Fruit fly (Drosophila melanogaster) whole organism, embryonic: ENCODE data around the gene AP-1-2beta.

Experiments
- CG1024 ChIP-seq: fragments of 200-800 bp; sonication (Bioruptor generic); IDR thresholded peaks from 2 replicates; pipeline ENCODE4 v1.3.6; 2022; ENCODE audit warnings: missing biosample characterization, missing genetic modification characterization
- CG10267 ChIP-seq: fragments of 200-800 bp; sonication (Bioruptor generic); optimal IDR thresholded peaks from 2 replicates; lab custom pipeline; 2018; ENCODE audit warnings: missing biosample characterization, mild to moderate bottlenecking, missing genetic modification characterization, moderate library complexity
- CG11456 ChIP-seq: fragments of 200-800 bp; sonication (Bioruptor generic); IDR thresholded peaks from 3 replicates; pipeline ENCODE4 v1.3.6; 2022; ENCODE audit warnings: missing biosample characterization, missing genetic modification characterization
- CG14860 ChIP-seq: fragments of 200-800 bp; sonication (Bioruptor generic); IDR thresholded peaks from 3 replicates; pipeline ENCODE4 v1.3.6; 2022; ENCODE audit warnings: missing biosample characterization, missing genetic modification characterization; ENCODE audit not compliant: partially characterized antibody
- CG15601 ChIP-seq: fragments of 200-800 bp; sonication (Bioruptor generic); optimal IDR thresholded peaks from 3 replicates; lab custom pipeline; 2019; ENCODE audit warnings: missing biosample characterization, mild to moderate bottlenecking, missing genetic modification characterization, moderate library complexity
- CG15696 ChIP-seq: fragments of 200-800 bp; sonication (Bioruptor generic); optimal IDR thresholded peaks from 2 replicates; lab custom pipeline; 2019; ENCODE audit warnings: missing biosample characterization, mild to moderate bottlenecking, missing genetic modification characterization, moderate library complexity
- CG16815 ChIP-seq: fragments of 200-800 bp; sonication (Bioruptor generic); optimal IDR thresholded peaks from 3 replicates; lab custom pipeline; 2017; ENCODE audit warnings: missing biosample characterization, mild to moderate bottlenecking, missing genetic modification characterization
- CG3163 ChIP-seq: fragments of 200-800 bp; sonication (Bioruptor generic); optimal IDR thresholded peaks from 3 replicates; lab custom pipeline; 2016; ENCODE audit warnings: missing biosample characterization, missing genetic modification characterization
- CG34422 ChIP-seq: fragments of 200-800 bp; sonication (Bioruptor generic); IDR thresholded peaks from 3 replicates; pipeline ENCODE4 v1.3.6; 2022; ENCODE audit warnings: missing biosample characterization, missing genetic modification characterization
- CG6765 ChIP-seq: fragments of 200-800 bp; sonication (Bioruptor generic); optimal IDR thresholded peaks from 3 replicates; lab custom pipeline; 2017; ENCODE audit warnings: missing biosample characterization, mild to moderate bottlenecking, missing genetic modification characterization
- CG7963 ChIP-seq: fragments of 200-800 bp; sonication (Bioruptor generic); IDR thresholded peaks from 3 replicates; pipeline ENCODE4 v1.3.6; 2022; ENCODE audit warnings: missing biosample characterization, missing genetic modification characterization; ENCODE audit not compliant: partially characterized antibody
- CG9727 ChIP-seq: fragments of 200-800 bp; sonication (Bioruptor generic); optimal IDR thresholded peaks from 3 replicates; lab custom pipeline; 2017; ENCODE audit warnings: missing biosample characterization, mild to moderate bottlenecking, missing genetic modification characterization
- CG9797 ChIP-seq: fragments of 200-800 bp; sonication (Bioruptor generic); optimal IDR thresholded peaks from 3 replicates; lab custom pipeline; 2018; ENCODE audit warnings: missing biosample characterization, mild to moderate bottlenecking, missing genetic modification characterization
- Camta ChIP-seq: fragments of 200-800 bp; sonication (Bioruptor generic); optimal IDR thresholded peaks from 2 replicates; lab custom pipeline; 2016; ENCODE audit warnings: missing biosample characterization, missing genetic modification characterization
- CoRest ChIP-seq: fragments of 200-800 bp; sonication (Bioruptor generic); optimal IDR thresholded peaks from 3 replicates; lab custom pipeline; 2018; ENCODE audit warnings: missing biosample characterization, mild to moderate bottlenecking, missing genetic modification characterization, moderate library complexity
- Dref ChIP-seq: fragments of 200-800 bp; sonication (Bioruptor generic); IDR thresholded peaks from 2 replicates; pipeline ENCODE4 v1.3.6; 2022; ENCODE audit warnings: missing biosample characterization, missing genetic modification characterization
- ERR ChIP-seq: fragments of 200-800 bp; sonication (Bioruptor generic); optimal IDR thresholded peaks from 2 replicates; lab custom pipeline; 2016; ENCODE audit warnings: missing biosample characterization, missing genetic modification characterization
- Elba2 ChIP-seq: fragments of 200-800 bp; sonication (Bioruptor generic); optimal IDR thresholded peaks from 3 replicates; lab custom pipeline; 2016; ENCODE audit warnings: missing biosample characterization, missing genetic modification characterization
- Ets65A ChIP-seq: fragments of 200-800 bp; sonication (Bioruptor generic); peaks from one replicate; lab custom pipeline; 2016; ENCODE audit warnings: missing biosample characterization, missing genetic modification characterization
- Fer3 ChIP-seq: fragments of 200-800 bp; sonication (Bioruptor generic); optimal IDR thresholded peaks from 2 replicates; lab custom pipeline; 2018; ENCODE audit warnings: missing biosample characterization, mild to moderate bottlenecking, missing genetic modification characterization, moderate library complexity
- HHEX ChIP-seq: fragments of 200-800 bp; sonication (Bioruptor generic); optimal IDR thresholded peaks from 3 replicates; lab custom pipeline; 2017; ENCODE audit warnings: missing biosample characterization, mild to moderate bottlenecking, missing genetic modification characterization, missing genetic modification reagents
- HLH4C ChIP-seq: fragments of 200-800 bp; sonication (Bioruptor generic); IDR thresholded peaks from 3 replicates; pipeline ENCODE4 v1.3.6; 2022; ENCODE audit warnings: missing biosample characterization, missing genetic modification characterization; ENCODE audit not compliant: partially characterized antibody
- MBD-R2 ChIP-seq: fragments of 200-800 bp; sonication (Bioruptor generic); IDR thresholded peaks from 2 replicates; pipeline ENCODE4 v1.3.6; 2022; ENCODE audit warnings: missing biosample characterization, missing genetic modification characterization
- Oli ChIP-seq: fragments of 200-800 bp; sonication (Bioruptor generic); optimal IDR thresholded peaks from 2 replicates; lab custom pipeline; 2018; ENCODE audit warnings: missing biosample characterization, mild to moderate bottlenecking, missing genetic modification characterization, moderate library complexity
- Pdp1 ChIP-seq, 2 experiments: fragments of 200-800 bp; sonication (Bioruptor generic); optimal IDR thresholded peaks; 3 replicates each; lab custom pipeline; 2016; ENCODE audit warnings: missing biosample characterization in 2 of 2, missing genetic modification characterization in 2 of 2, mild to moderate bottlenecking in 1 of 2, moderate library complexity in 1 of 2
- Poxn ChIP-seq: fragments of 200-800 bp; sonication (Bioruptor generic); IDR thresholded peaks from 2 replicates; pipeline ENCODE4 v1.3.6; 2022; ENCODE audit warnings: missing biosample characterization, missing genetic modification characterization
- bowl ChIP-seq: fragments of 200-800 bp; sonication (Bioruptor generic); IDR thresholded peaks from 2 replicates; pipeline ENCODE4 v1.3.6; 2022; ENCODE audit warnings: missing biosample characterization, missing genetic modification characterization
- br ChIP-seq: fragments of >200 bp; optimal IDR thresholded peaks from 2 replicates; lab custom pipeline; 2017
- chm ChIP-seq: fragments of 200-800 bp; sonication (Bioruptor generic); IDR thresholded peaks from 2 replicates; pipeline ENCODE4 v1.3.6; 2022; ENCODE audit warnings: missing biosample characterization, missing genetic modification characterization
- dimm ChIP-seq: fragments of 200-800 bp; sonication (Bioruptor generic); IDR thresholded peaks from 2 replicates; pipeline ENCODE4 v1.3.6; 2022; ENCODE audit warnings: missing biosample characterization, missing genetic modification characterization
- disco-r ChIP-seq: fragments of 200-800 bp; sonication (Bioruptor generic); optimal IDR thresholded peaks from 2 replicates; lab custom pipeline; 2016; ENCODE audit warnings: missing biosample characterization, missing genetic modification characterization
- eve ChIP-seq, 2 experiments: fragments of >200 bp; optimal IDR thresholded peaks; 2 replicates each; lab custom pipeline; 2017; ENCODE audit warnings: missing biosample characterization in 2 of 2, missing genetic modification characterization in 2 of 2
- ewg ChIP-seq: fragments of 200-800 bp; sonication (Bioruptor generic); optimal IDR thresholded peaks from 3 replicates; lab custom pipeline; 2017; ENCODE audit warnings: mild to moderate bottlenecking, missing biosample characterization, missing genetic modification reagents, missing genetic modification characterization
- gro ChIP-seq: fragments of 200-800 bp; sonication (Bioruptor generic); optimal IDR thresholded peaks from 2 replicates; lab custom pipeline; 2016; ENCODE audit warnings: missing biosample characterization, missing genetic modification characterization
- hb ChIP-seq: fragments of 200-800 bp; sonication (Bioruptor generic); IDR thresholded peaks from 3 replicates; pipeline ENCODE4 v1.3.6; 2022; ENCODE audit warnings: missing biosample characterization, missing genetic modification characterization; ENCODE audit not compliant: partially characterized antibody
- hkb ChIP-seq, 2 experiments: fragments of 200-800 bp in 1 of 2; fragments of >200 bp in 1 of 2; sonication (Bioruptor generic) in 1 of 2; IDR thresholded peaks in 1 of 2; optimal IDR thresholded peaks in 1 of 2; 2 replicates each; pipeline versions ENCODE4 v1.3.6 to Lab custom; 2017 to 2022; ENCODE audit warnings: missing biosample characterization in 1 of 2, missing genetic modification characterization in 1 of 2
- lola ChIP-seq, 3 experiments: fragments of >200 bp in 2 of 3; fragments of 200-800 bp in 1 of 3; sonication (Bioruptor generic) in 1 of 3; optimal IDR thresholded peaks; 2 replicates each; lab custom pipeline; 2017 to 2019; ENCODE audit warnings: missing biosample characterization in 3 of 3, missing genetic modification characterization in 3 of 3, mild to moderate bottlenecking in 1 of 3, moderate library complexity in 1 of 3
- onecut ChIP-seq: fragments of 200-800 bp; sonication (Bioruptor generic); IDR thresholded peaks from 2 replicates; pipeline ENCODE4 v1.3.6; 2022; ENCODE audit warnings: missing biosample characterization, missing genetic modification characterization
- pzg ChIP-seq: fragments of 200-800 bp; sonication (Bioruptor generic); optimal IDR thresholded peaks from 3 replicates; lab custom pipeline; 2018; ENCODE audit warnings: missing biosample characterization, mild to moderate bottlenecking, missing genetic modification characterization, moderate library complexity
- run ChIP-seq: fragments of 200-800 bp; sonication (Bioruptor generic); optimal IDR thresholded peaks from 3 replicates; lab custom pipeline; 2018; ENCODE audit warnings: missing biosample characterization, mild to moderate bottlenecking, missing genetic modification characterization
- seq ChIP-seq: fragments of 200-800 bp; sonication (Bioruptor generic); IDR thresholded peaks from 2 replicates; pipeline ENCODE4 v1.3.6; 2022; ENCODE audit warnings: missing biosample characterization, missing genetic modification characterization
- slp2 ChIP-seq: fragments of 200-800 bp; sonication (Bioruptor generic); optimal IDR thresholded peaks from 2 replicates; lab custom pipeline; 2016; ENCODE audit warnings: missing biosample characterization, missing genetic modification characterization
- tin ChIP-seq: fragments of 200-800 bp; sonication (Bioruptor generic); optimal IDR thresholded peaks from 3 replicates; lab custom pipeline; 2016; ENCODE audit warnings: missing biosample characterization, missing genetic modification characterization
- tio ChIP-seq: fragments of 200-800 bp; sonication (Bioruptor generic); optimal IDR thresholded peaks from 2 replicates; lab custom pipeline; 2017; ENCODE audit warnings: missing biosample characterization, missing genetic modification characterization, inconsistent platforms
- vfl ChIP-seq: fragments of 200-800 bp; sonication (Bioruptor generic); optimal IDR thresholded peaks from 2 replicates; lab custom pipeline; 2016; ENCODE audit warnings: missing biosample characterization, missing genetic modification characterization
- vvl ChIP-seq: fragments of 200-800 bp; sonication (Bioruptor generic); IDR thresholded peaks from 2 replicates; pipeline ENCODE4 v1.3.6; 2022; ENCODE audit warnings: missing biosample characterization, missing genetic modification characterization
- zen2 ChIP-seq: fragments of 200-800 bp; sonication (Bioruptor generic); IDR thresholded peaks from 3 replicates; pipeline ENCODE4 v1.3.6; 2022; ENCODE audit warnings: missing biosample characterization, missing genetic modification characterization; ENCODE audit not compliant: partially characterized antibody

The AP-1-2beta gene

dm6 chrX:19730844-19731243 lies at the start of gene AP-1-2beta (continued):
- peak; percentile 40; the same call in 1 of the 3 replicates for TF ChIP-seq CG14860 (GFP tag; lab: Robert Waterston, UW)
- TF ChIP-seq lola (GFP tag; optimal IDR thresholded peaks at IDR 0.05; lab: Kevin White, UChicago), result no peak
- TF ChIP-seq pzg (GFP tag; lab: Kevin White, UChicago), result peak; percentile 55
- no peak for TF ChIP-seq CG15601 (tag; lab: Kevin White, UChicago)
- TF ChIP-seq onecut (GFP tag; lab: Robert Waterston, UW), result no peak
- TF ChIP-seq CG10267 (tag; lab: Kevin White, UChicago), result peak; percentile 9

- no peak for TF ChIP-seq Ets65A (GFP tag; lab: Kevin White, UChicago)
- peak; percentile 86 for TF ChIP-seq Dref (GFP tag; lab: Robert Waterston, UW)
- no peak for TF ChIP-seq tin (GFP tag; lab: Kevin White, UChicago)
- no peak for TF ChIP-seq HHEX (GFP tag; lab: Kevin White, UChicago)
- TF ChIP-seq MBD-R2 (GFP tag; lab: Robert Waterston, UW), result peak; percentile 24; the same call in 1 of the 2 replicates
- TF ChIP-seq run (tag; lab: Kevin White, UChicago), result no peak
- TF ChIP-seq vfl (GFP tag; lab: Kevin White, UChicago), result no peak
- TF ChIP-seq CG7963, result peak; percentile 85
- no peak for TF ChIP-seq bowl (GFP tag; lab: Robert Waterston, UW)
- peak; percentile 93 for TF ChIP-seq hb (GFP tag; lab: Robert Waterston, UW)
- peak; percentile 1 for TF ChIP-seq CoRest (tag; lab: Kevin White, UChicago)
- peak; percentile 68 for TF ChIP-seq zen2 (GFP tag; lab: Robert Waterston, UW)
- TF ChIP-seq Poxn (GFP tag; lab: Robert Waterston, UW), result no peak
- no peak for TF ChIP-seq ERR (GFP tag; lab: Kevin White, UChicago)
- TF ChIP-seq ewg (GFP tag; lab: Kevin White, UChicago), result peak; percentile 27
- TF ChIP-seq disco-r (GFP tag; lab: Kevin White, UChicago), result no peak
- TF ChIP-seq Pdp1 (GFP tag; optimal IDR thresholded peaks at IDR 0.05; lab: Kevin White, UChicago), result peak in 1 of 2 experiments; percentile 36
- no peak for TF ChIP-seq Fer3
- TF ChIP-seq CG15696 (tag; lab: Kevin White, UChicago), result no peak
- no peak for TF ChIP-seq dimm
- TF ChIP-seq chm (GFP tag; lab: Robert Waterston, UW), result peak; percentile 24; the same call in 1 of the 2 replicates
- no peak for TF ChIP-seq gro (GFP tag; lab: Kevin White, UChicago)
- no peak; the same call in 1 of the 2 replicates for TF ChIP-seq vvl (GFP tag; lab: Robert Waterston, UW)
- TF ChIP-seq CG1024, result no peak
- TF ChIP-seq CG3163 (GFP tag; lab: Kevin White, UChicago), result peak; percentile 60
- TF ChIP-seq tio (GFP tag; lab: Kevin White, UChicago), result no peak
- TF ChIP-seq HLH4C (GFP tag; lab: Robert Waterston, UW), result peak; percentile 96
- TF ChIP-seq Oli (tag; lab: Kevin White, UChicago), result no peak
- TF ChIP-seq seq, result no peak
- peak; percentile 4 for TF ChIP-seq Camta (GFP tag; lab: Kevin White, UChicago)
- TF ChIP-seq CG9797, result peak; percentile 98
- peak; percentile 22 for TF ChIP-seq CG9727 (GFP tag; lab: Kevin White, UChicago)
- TF ChIP-seq slp2 (GFP tag; lab: Kevin White, UChicago), result no peak
- TF ChIP-seq eve (GFP tag; optimal IDR thresholded peaks at IDR 0.05; lab: Kevin White, UChicago), result no peak
- no peak for TF ChIP-seq CG11456 (GFP tag; lab: Robert Waterston, UW)
- TF ChIP-seq CG6765 (GFP tag; lab: Kevin White, UChicago), result no peak
- TF ChIP-seq CG34422, result no peak
- TF ChIP-seq br, result no peak
- peak; percentile 63 for TF ChIP-seq hkb (optimal IDR thresholded peaks at IDR 0.05; lab: Kevin White, UChicago)
- 0 out of 2 replicates have a peak, but pooled peaks have one; percentile 22 for TF ChIP-seq hkb (GFP tag; IDR thresholded peaks at IDR 0.05; lab: Robert Waterston, UW)
- TF ChIP-seq CG16815, result no peak
- TF ChIP-seq Elba2, result no peak
Measured at dm6 chrX:19683040-19683875, 47.5 kb upstream of the AP-1-2beta start, which contains the start of the genes dome and Ubqn. Gene dome, minus strand, starts transcription at chrX:19683518. Gene Ubqn, plus strand, starts transcription at chrX:19683808.
